Fruit fly (Drosophila melanogaster): ENCODE data around the gene CG12991.

Gene CG12991

DNA sequence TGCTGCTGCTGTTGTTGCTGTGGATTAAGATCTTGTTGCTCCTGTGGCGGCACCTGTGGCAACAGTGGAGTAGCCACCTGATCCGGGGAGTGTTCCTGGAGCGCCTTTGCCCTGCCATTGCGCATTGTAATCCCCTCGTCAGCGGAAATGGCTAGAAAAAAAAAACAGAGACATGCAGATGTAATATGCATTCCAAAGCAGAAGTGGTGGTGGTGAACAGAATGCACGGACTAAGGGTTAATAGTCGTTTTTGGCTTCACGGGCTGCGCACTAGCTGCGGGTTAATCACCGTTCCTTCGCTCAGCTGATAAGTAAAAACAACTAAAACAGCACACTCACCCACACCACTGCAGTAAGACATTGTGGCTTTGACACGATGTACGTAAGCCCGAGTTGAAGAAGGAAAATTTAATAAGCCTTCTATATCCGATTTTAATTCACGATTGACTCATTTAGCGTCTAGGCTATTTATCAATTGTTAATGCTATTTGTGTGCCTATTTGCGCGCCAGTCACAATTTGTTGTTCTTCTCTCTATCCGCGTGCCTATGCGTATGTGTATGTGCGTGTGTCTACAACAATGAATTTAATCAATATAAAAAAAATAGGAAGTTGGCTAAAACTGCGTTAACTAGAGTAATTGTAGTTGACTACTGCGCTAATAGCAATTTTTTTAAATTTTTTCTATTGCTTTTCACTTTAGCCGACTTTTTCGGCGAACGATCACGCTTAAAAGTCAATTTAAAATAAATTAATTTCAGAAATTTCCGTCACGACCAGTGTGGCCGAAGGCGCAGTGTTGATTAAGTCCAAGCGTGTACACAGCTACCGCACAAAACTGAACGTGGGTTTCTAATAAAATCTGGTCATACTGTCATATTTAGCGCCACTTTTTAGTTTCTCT lies 47.7 kb downstream of the CG12991 start, which contains the start of gene stas (continued):
- TF ChIP-seq CG16813 (GFP tag; IDR thresholded peaks at IDR 0.05; ENCODE audit: partially characterized antibody): 0 out of 3 replicates have a peak, but pooled peaks have one; percentile 7
- no peak for TF ChIP-seq nerfin-2 (GFP tag; IDR thresholded peaks at IDR 0.05; ENCODE audit: partially characterized antibody)
- TF ChIP-seq ttk (GFP tag; IDR thresholded peaks at IDR 0.05): no peak
- TF ChIP-seq Adf1 (GFP tag; IDR thresholded peaks at IDR 0.05): no peak
- TF ChIP-seq Sox100B (GFP tag; optimal IDR thresholded peaks at IDR 0.05): no peak
- peak; percentile 24 for TF ChIP-seq CG13624 (GFP tag; optimal IDR thresholded peaks at IDR 0.05)
- no peak for TF ChIP-seq cwo (GFP tag; optimal IDR thresholded peaks at IDR 0.05)
- TF ChIP-seq Pdp1 (GFP tag; optimal IDR thresholded peaks at IDR 0.05): no peak
- TF ChIP-seq CG3407 (GFP tag; optimal IDR thresholded peaks at IDR 0.05): no peak
- TF ChIP-seq CG1603 (tag; optimal IDR thresholded peaks at IDR 0.05): peak; percentile 31
- peak; percentile 37 for TF ChIP-seq sob (GFP tag; IDR thresholded peaks at IDR 0.05)
- TF ChIP-seq hbn (GFP tag; IDR thresholded peaks at IDR 0.05; ENCODE audit: partially characterized antibody): no peak
- no peak for TF ChIP-seq sisA (GFP tag; IDR thresholded peaks at IDR 0.05)
- TF ChIP-seq Dfd (GFP tag; optimal IDR thresholded peaks at IDR 0.05): no peak
- no peak for TF ChIP-seq bcd (GFP tag; optimal IDR thresholded peaks at IDR 0.05)
- TF ChIP-seq CG1233 (GFP tag; optimal IDR thresholded peaks at IDR 0.05): peak; percentile 11
- peak; percentile 56 for TF ChIP-seq CG14710 (tag; optimal IDR thresholded peaks at IDR 0.05)
- no peak for TF ChIP-seq klu (GFP tag; IDR thresholded peaks at IDR 0.05)
- no peak for TF ChIP-seq Ptx1 (GFP tag; IDR thresholded peaks at IDR 0.05)
- peak; percentile 24 for TF ChIP-seq Meics (GFP tag; optimal IDR thresholded peaks at IDR 0.05)
- no peak for TF ChIP-seq vnd (GFP tag; IDR thresholded peaks at IDR 0.05; ENCODE audit: partially characterized antibody)
- 0 out of 2 replicates have a peak, but pooled peaks have one; percentile 20 for TF ChIP-seq CG32767 (GFP tag; IDR thresholded peaks at IDR 0.05)
- no peak for TF ChIP-seq HLH54F (GFP tag; optimal IDR thresholded peaks at IDR 0.05)
- no peak for TF ChIP-seq CG4282 (GFP tag; optimal IDR thresholded peaks at IDR 0.05)
- no peak for TF ChIP-seq Doc2 (GFP tag; IDR thresholded peaks at IDR 0.05)
- TF ChIP-seq Drgx (GFP tag; IDR thresholded peaks at IDR 0.05): no peak
- TF ChIP-seq CG6791 (GFP tag; IDR thresholded peaks at IDR 0.05; ENCODE audit: partially characterized antibody): peak; percentile 29; the same call in 2 of the 3 replicates
- TF ChIP-seq Aef1 (GFP tag; IDR thresholded peaks at IDR 0.05): 0 out of 3 replicates have a peak, but pooled peaks have one; percentile 17
- TF ChIP-seq CG9932 (GFP tag; IDR thresholded peaks at IDR 0.05): no peak
- TF ChIP-seq Bdp1 (GFP tag; optimal IDR thresholded peaks at IDR 0.05): no peak
- no peak for TF ChIP-seq CG4820 (GFP tag; optimal IDR thresholded peaks at IDR 0.05)
- no peak for TF ChIP-seq CG7372 (GFP tag; IDR thresholded peaks at IDR 0.05)
- TF ChIP-seq insv (GFP tag; optimal IDR thresholded peaks at IDR 0.05): no peak
- TF ChIP-seq caup (GFP tag; optimal IDR thresholded peaks at IDR 0.05; ENCODE audit: severe bottlenecking): no peak
- no peak for TF ChIP-seq CG9727 (GFP tag; optimal IDR thresholded peaks at IDR 0.05)
- TF ChIP-seq sd (tag; optimal IDR thresholded peaks at IDR 0.05): peak; percentile 25
- no peak for TF ChIP-seq Six4 (GFP tag; optimal IDR thresholded peaks at IDR 0.05)
- TF ChIP-seq Lim3 (GFP tag; IDR thresholded peaks at IDR 0.05): no peak
- peak; percentile 85 for TF ChIP-seq CG12659 (GFP tag; optimal IDR thresholded peaks at IDR 0.05)
- no peak for TF ChIP-seq CG4404 (GFP tag; IDR thresholded peaks at IDR 0.05)
- peak; percentile 37 for TF ChIP-seq sug (tag; optimal IDR thresholded peaks at IDR 0.05)
- TF ChIP-seq NfI (GFP tag; optimal IDR thresholded peaks at IDR 0.05): no peak
- TF ChIP-seq Hmr (GFP tag; optimal IDR thresholded peaks at IDR 0.05): peak; percentile 33
- TF ChIP-seq scrt (GFP tag; optimal IDR thresholded peaks at IDR 0.05): peak; percentile 31
- no peak for TF ChIP-seq ERR (GFP tag; optimal IDR thresholded peaks at IDR 0.05)
- TF ChIP-seq Elba2 (GFP tag; optimal IDR thresholded peaks at IDR 0.05): no peak
- no peak for TF ChIP-seq CG18476 (GFP tag; optimal IDR thresholded peaks at IDR 0.05)
- TF ChIP-seq CG2116 (GFP tag; optimal IDR thresholded peaks at IDR 0.05): peak; percentile 47

Measured in whole organism, embryonic.